Worm (Caenorhabditis elegans): ENCODE measurements around the gene nhr-96.

- TF ChIP-seq scrt-1 (GFP tag; IDR thresholded peaks at IDR 0.05) (no peak), ama-1 (optimal IDR thresholded peaks at IDR 0.05) (no peak), flt-1 (GFP tag; IDR thresholded peaks at IDR 0.05) (no peak), F13C5.2 (tag; optimal IDR thresholded peaks at IDR 0.05) (no peak), hmg-4 (GFP tag; optimal IDR thresholded peaks at IDR 0.05) (no peak), hmbx-1 (tag; optimal IDR thresholded peaks at IDR 0.05) (no peak), sea-1 (GFP tag; conservative IDR thresholded peaks at IDR 0.05) (no peak)
These were observed 44.8 kb downstream of the nhr-96 start, which contains the start of gene nhr-59 for ce11 chrV:2278052-2278451.
